Fruit fly (Drosophila melanogaster): ENCODE results near the gene Vtld.

Gene Vtld

dm6 chr3L:19794203-19794802 is 34.1 kb downstream of the Vtld start (continued):
- peak; percentile 60 for TF ChIP-seq ken (GFP tag; IDR thresholded peaks at IDR 0.05)
- TF ChIP-seq CG15514 (GFP tag; optimal IDR thresholded peaks at IDR 0.05), result no peak
- peak; percentile 80 for TF ChIP-seq CG12299 (tag; optimal IDR thresholded peaks at IDR 0.05)
- TF ChIP-seq CG12942 (GFP tag; optimal IDR thresholded peaks at IDR 0.05), result peak; percentile 62
- no peak for TF ChIP-seq knrl (GFP tag; IDR thresholded peaks at IDR 0.05; ENCODE audit: partially characterized antibody)
- peak; percentile 66 for TF ChIP-seq CG6683 (GFP tag; optimal IDR thresholded peaks at IDR 0.05)
- TF ChIP-seq dm (GFP tag; optimal IDR thresholded peaks at IDR 0.05), result peak; percentile 57
- TF ChIP-seq Eip74EF (GFP tag; optimal IDR thresholded peaks at IDR 0.05), result peak in 1 of 2 experiments; percentile 90
- peak; percentile 28 for TF ChIP-seq trh (GFP tag; optimal IDR thresholded peaks at IDR 0.05)
- TF ChIP-seq ash1 (GFP tag; optimal IDR thresholded peaks at IDR 0.05), result no peak
- TF ChIP-seq Med (GFP tag), result peak; percentile 96
- peak; percentile 72 for TF ChIP-seq D19B (GFP tag; optimal IDR thresholded peaks at IDR 0.05)
- TF ChIP-seq CG3847 (GFP tag; IDR thresholded peaks at IDR 0.05), result peak; percentile 74
- no peak for TF ChIP-seq crol (GFP tag; IDR thresholded peaks at IDR 0.05)
- no peak for TF ChIP-seq CG15479 (GFP tag; optimal IDR thresholded peaks at IDR 0.05)
- no peak for TF ChIP-seq crc (GFP tag; optimal IDR thresholded peaks at IDR 0.05)
- peak; percentile 83 for TF ChIP-seq CG32532 (GFP tag; IDR thresholded peaks at IDR 0.05)
- peak; percentile 60; the same call in 1 of the 3 replicates for TF ChIP-seq H15 (GFP tag; IDR thresholded peaks at IDR 0.05)
- TF ChIP-seq Taf1 (GFP tag; IDR thresholded peaks at IDR 0.05), result peak; percentile 55; the same call in 1 of the 2 replicates
- TF ChIP-seq CG17829 (tag; optimal IDR thresholded peaks at IDR 0.05), result peak; percentile 85
- no peak for TF ChIP-seq CkIIα-i1 (GFP tag; IDR thresholded peaks at IDR 0.05)
- peak; percentile 91 for TF ChIP-seq lab (GFP tag; optimal IDR thresholded peaks at IDR 0.05)
- peak; percentile 32 for TF ChIP-seq TFAM (GFP tag; optimal IDR thresholded peaks at IDR 0.05)
- TF ChIP-seq mirr (GFP tag; optimal IDR thresholded peaks at IDR 0.05), result peak; percentile 52
- TF ChIP-seq CG11456 (GFP tag; IDR thresholded peaks at IDR 0.05), result peak; percentile 40; the same call in 2 of the 3 replicates
- peak; percentile 69 for TF ChIP-seq CG9609 (GFP tag; optimal IDR thresholded peaks at IDR 0.05)
- peak; percentile 97 for TF ChIP-seq sens (GFP tag)
- TF ChIP-seq fd3F (GFP tag; optimal IDR thresholded peaks at IDR 0.05), result peak; percentile 81
- TF ChIP-seq grau (tag; optimal IDR thresholded peaks at IDR 0.05), result peak; percentile 91
- TF ChIP-seq exex (tag; optimal IDR thresholded peaks at IDR 0.05), result peak; percentile 68
- peak; percentile 58; the same call in 1 of the 2 replicates for TF ChIP-seq CG31224 (GFP tag; IDR thresholded peaks at IDR 0.05)
- peak; percentile 85 for TF ChIP-seq CG12104 (GFP tag; optimal IDR thresholded peaks at IDR 0.05)
- peak; percentile 79 for TF ChIP-seq Atf-2 (GFP tag; optimal IDR thresholded peaks at IDR 0.05)
- 0 out of 2 replicates have a peak, but pooled peaks have one; percentile 29 for TF ChIP-seq ro (GFP tag; IDR thresholded peaks at IDR 0.05)
- peak; percentile 39 for TF ChIP-seq zen (tag; optimal IDR thresholded peaks at IDR 0.05)
- peak; percentile 68 for TF ChIP-seq E2f1 (GFP tag; IDR thresholded peaks at IDR 0.05)
- TF ChIP-seq Ssrp (tag; optimal IDR thresholded peaks at IDR 0.05), result peak; percentile 83
- peak; percentile 48 for TF ChIP-seq Atf3 (GFP tag; optimal IDR thresholded peaks at IDR 0.05)
- TF ChIP-seq row (GFP tag; IDR thresholded peaks at IDR 0.05), result peak; percentile 90
- TF ChIP-seq gro (GFP tag; optimal IDR thresholded peaks at IDR 0.05), result peak; percentile 39
- TF ChIP-seq sna (GFP tag; IDR thresholded peaks at IDR 0.05; ENCODE audit: partially characterized antibody), result peak; percentile 33; the same call in 1 of the 2 replicates
- TF ChIP-seq Fer1 (GFP tag; optimal IDR thresholded peaks at IDR 0.05), result peak; percentile 92
- no peak; the same call in 1 of the 2 replicates for TF ChIP-seq bowl (GFP tag; IDR thresholded peaks at IDR 0.05)
- TF ChIP-seq CG2129 (GFP tag; IDR thresholded peaks at IDR 0.05; ENCODE audit: partially characterized antibody), result 0 out of 2 replicates have a peak, but pooled peaks have one; percentile 13
- TF ChIP-seq ssp (GFP tag; IDR thresholded peaks at IDR 0.05), result peak; percentile 49
- TF ChIP-seq p53 (GFP tag; optimal IDR thresholded peaks at IDR 0.05), result no peak
- TF ChIP-seq chn (GFP tag; optimal IDR thresholded peaks at IDR 0.05), result peak; percentile 72
- peak; percentile 89 for TF ChIP-seq NFAT (GFP tag; IDR thresholded peaks at IDR 0.05)
- peak; percentile 16 for TF ChIP-seq Sry-δ (GFP tag; optimal IDR thresholded peaks at IDR 0.05)
- peak; percentile 46; the same call in 1 of the 3 replicates for TF ChIP-seq Mrtf (GFP tag; IDR thresholded peaks at IDR 0.05)

All from whole organism, embryonic.